Fruit fly (Drosophila melanogaster) whole organism, embryonic: ENCODE results near the gene CG3726.

Experiments used
- Adf1 ChIP-seq: fragments of 200-800 bp; sonication (Bioruptor generic); IDR thresholded peaks from 2 replicates; pipeline ENCODE4 v1.3.6; 2022; ENCODE audit warnings: missing biosample characterization, missing genetic modification characterization
- Bgb ChIP-seq: fragments of 200-800 bp; sonication (Bioruptor generic); IDR thresholded peaks from 2 replicates; pipeline ENCODE4 v1.3.6; 2022; ENCODE audit warnings: missing biosample characterization, missing genetic modification characterization; ENCODE audit not compliant: partially characterized antibody
- CG10267 ChIP-seq: fragments of 200-800 bp; sonication (Bioruptor generic); optimal IDR thresholded peaks from 2 replicates; lab custom pipeline; 2018; ENCODE audit warnings: missing biosample characterization, mild to moderate bottlenecking, missing genetic modification characterization, moderate library complexity
- CG11456 ChIP-seq: fragments of 200-800 bp; sonication (Bioruptor generic); IDR thresholded peaks from 3 replicates; pipeline ENCODE4 v1.3.6; 2022; ENCODE audit warnings: missing biosample characterization, missing genetic modification characterization
- CG12104 ChIP-seq: fragments of 200-800 bp; sonication (Bioruptor generic); optimal IDR thresholded peaks from 3 replicates; lab custom pipeline; 2016; ENCODE audit warnings: missing biosample characterization, missing genetic modification characterization
- CG12155 ChIP-seq: fragments of 200-800 bp; sonication (Bioruptor generic); optimal IDR thresholded peaks from 3 replicates; lab custom pipeline; 2016; ENCODE audit warnings: missing biosample characterization, missing genetic modification characterization
- CG14014 ChIP-seq: fragments of 200-800 bp; sonication (Bioruptor generic); IDR thresholded peaks from 2 replicates; pipeline ENCODE4 v1.3.6; 2022; ENCODE audit warnings: missing biosample characterization, missing genetic modification characterization
- CG14441 ChIP-seq: fragments of 200-800 bp; sonication (Bioruptor generic); IDR thresholded peaks from 2 replicates; pipeline ENCODE4 v1.3.6; 2022; ENCODE audit warnings: missing biosample characterization, missing genetic modification characterization
- CG14667 ChIP-seq: fragments of 200-800 bp; sonication (Bioruptor generic); IDR thresholded peaks from 2 replicates; pipeline ENCODE4 v1.3.6; 2022; ENCODE audit warnings: missing biosample characterization, missing genetic modification characterization
- CG14710 ChIP-seq: fragments of 200-800 bp; sonication (Bioruptor generic); optimal IDR thresholded peaks from 3 replicates; lab custom pipeline; 2019; ENCODE audit warnings: missing biosample characterization, mild to moderate bottlenecking, missing genetic modification characterization, moderate library complexity
- CG1603 ChIP-seq: fragments of 200-800 bp; sonication (Bioruptor generic); optimal IDR thresholded peaks from 2 replicates; lab custom pipeline; 2019; ENCODE audit warnings: missing biosample characterization, mild to moderate bottlenecking, missing genetic modification characterization, moderate library complexity
- CG18619 ChIP-seq: fragments of 200-800 bp; sonication (Bioruptor generic); optimal IDR thresholded peaks from 3 replicates; lab custom pipeline; 2017; ENCODE audit warnings: missing biosample characterization, mild to moderate bottlenecking, missing genetic modification characterization
- CG30403 ChIP-seq: fragments of 200-800 bp; sonication (Bioruptor generic); optimal IDR thresholded peaks from 3 replicates; lab custom pipeline; 2016; ENCODE audit warnings: missing biosample characterization, missing genetic modification characterization
- CG31365 ChIP-seq: fragments of 200-800 bp; sonication (Bioruptor generic); optimal IDR thresholded peaks from 2 replicates; lab custom pipeline; 2018; ENCODE audit warnings: missing biosample characterization, mild to moderate bottlenecking, missing genetic modification characterization
- CG32532 ChIP-seq: fragments of 200-800 bp; sonication (Bioruptor generic); IDR thresholded peaks from 2 replicates; pipeline ENCODE4 v1.3.6; 2022; ENCODE audit warnings: missing biosample characterization, missing genetic modification characterization
- CG3726 ChIP-seq: fragments of 200-800 bp; sonication (Bioruptor generic); IDR thresholded peaks from 3 replicates; pipeline ENCODE4, ENCODE4 v1.3.6; 2022; ENCODE audit warnings: missing biosample characterization, missing genetic modification characterization
- CG3838 ChIP-seq: fragments of 200-800 bp; sonication (Bioruptor generic); optimal IDR thresholded peaks from 3 replicates; lab custom pipeline; 2016; ENCODE audit warnings: missing biosample characterization, missing genetic modification characterization
- CG43689 ChIP-seq: fragments of 200-800 bp; sonication (Bioruptor generic); IDR thresholded peaks from 2 replicates; pipeline ENCODE4 v1.3.6; 2022; ENCODE audit warnings: missing biosample characterization, missing genetic modification characterization
- CG4424 ChIP-seq: fragments of 200-800 bp; sonication (Bioruptor generic); optimal IDR thresholded peaks from 3 replicates; lab custom pipeline; 2016; ENCODE audit warnings: missing biosample characterization, missing genetic modification characterization
- CG4854 ChIP-seq: fragments of 200-800 bp; sonication (Bioruptor generic); optimal IDR thresholded peaks from 2 replicates; lab custom pipeline; 2016; ENCODE audit warnings: missing biosample characterization, missing genetic modification characterization, inconsistent platforms
- CG6175 ChIP-seq: fragments of 200-800 bp; sonication (Bioruptor generic); IDR thresholded peaks from 3 replicates; pipeline ENCODE4 v1.3.6; 2022; ENCODE audit warnings: missing biosample characterization, missing genetic modification characterization
- CG8478 ChIP-seq: fragments of >200 bp; optimal IDR thresholded peaks from 2 replicates; lab custom pipeline; 2018
- CG9437 ChIP-seq: fragments of 200-800 bp; sonication (Bioruptor generic); optimal IDR thresholded peaks from 2 replicates; lab custom pipeline; 2018; ENCODE audit warnings: missing biosample characterization, mild to moderate bottlenecking, missing genetic modification characterization
- CG9932 ChIP-seq: fragments of 200-800 bp; sonication (Bioruptor generic); IDR thresholded peaks from 2 replicates; pipeline ENCODE4 v1.3.6; 2022; ENCODE audit warnings: missing biosample characterization, missing genetic modification characterization
- Dip2 ChIP-seq: fragments of 200-800 bp; sonication (Bioruptor generic); IDR thresholded peaks from 2 replicates; pipeline ENCODE4 v1.3.6; 2022; ENCODE audit warnings: missing biosample characterization, missing genetic modification characterization
- HHEX ChIP-seq: fragments of 200-800 bp; sonication (Bioruptor generic); optimal IDR thresholded peaks from 3 replicates; lab custom pipeline; 2017; ENCODE audit warnings: missing biosample characterization, mild to moderate bottlenecking, missing genetic modification characterization, missing genetic modification reagents
- HmgD ChIP-seq: fragments of 200-800 bp; sonication (Bioruptor generic); optimal IDR thresholded peaks from 3 replicates; lab custom pipeline; 2016; ENCODE audit warnings: missing biosample characterization, missing genetic modification characterization
- Hr51 ChIP-seq, 2 experiments: fragments of 200-800 bp; sonication (Bioruptor generic); optimal IDR thresholded peaks; 2 replicates in 1 of 2; 3 replicates in 1 of 2; lab custom pipeline; 2016 to 2018; ENCODE audit warnings: missing biosample characterization in 2 of 2, missing genetic modification characterization in 2 of 2, mild to moderate bottlenecking in 1 of 2, moderate library complexity in 1 of 2
- Jarid2 ChIP-seq: fragments of 200-800 bp; sonication (Bioruptor generic); optimal IDR thresholded peaks from 3 replicates; lab custom pipeline; 2017; ENCODE audit warnings: mild to moderate bottlenecking, missing biosample characterization, missing genetic modification reagents, missing genetic modification characterization
- Lpt ChIP-seq: fragments of >200 bp; optimal IDR thresholded peaks from 2 replicates; lab custom pipeline; 2018; ENCODE audit warnings: missing biosample characterization, missing genetic modification characterization
- NC2β ChIP-seq: fragments of 200-800 bp; sonication (Bioruptor generic); optimal IDR thresholded peaks from 2 replicates; lab custom pipeline; 2016; ENCODE audit warnings: missing biosample characterization, missing genetic modification characterization
- ase ChIP-seq: fragments of 200-800 bp; sonication (Bioruptor generic); IDR thresholded peaks from 3 replicates; pipeline ENCODE4 v1.3.6; 2022; ENCODE audit warnings: missing biosample characterization, missing genetic modification characterization
- bcd ChIP-seq: fragments of 200-800 bp; sonication (Bioruptor generic); optimal IDR thresholded peaks from 2 replicates; lab custom pipeline; 2017; ENCODE audit warnings: missing biosample characterization, mild to moderate bottlenecking, missing genetic modification characterization
- bigmax ChIP-seq: fragments of 200-800 bp; sonication (Bioruptor generic); optimal IDR thresholded peaks from 2 replicates; lab custom pipeline; 2018; ENCODE audit warnings: missing biosample characterization, mild to moderate bottlenecking, missing genetic modification characterization
- chif ChIP-seq, 2 experiments: fragments of 200-800 bp; sonication (Bioruptor generic); optimal IDR thresholded peaks; 3 replicates each; lab custom pipeline; 2016; ENCODE audit warnings: missing biosample characterization in 2 of 2, missing genetic modification characterization in 2 of 2
- chn ChIP-seq: fragments of 200-800 bp; sonication (Bioruptor generic); optimal IDR thresholded peaks from 2 replicates; lab custom pipeline; 2016; ENCODE audit warnings: missing biosample characterization, missing genetic modification characterization
- da ChIP-seq: fragments of 200-800 bp; sonication (Bioruptor generic); optimal IDR thresholded peaks from 2 replicates; lab custom pipeline; 2016; ENCODE audit warnings: missing biosample characterization, missing genetic modification characterization
- en ChIP-seq: fragments of 200-800 bp; sonication (Bioruptor generic); optimal IDR thresholded peaks from 2 replicates; lab custom pipeline; 2016; ENCODE audit warnings: missing biosample characterization, missing genetic modification characterization
- esg ChIP-seq: fragments of 200-800 bp; sonication (Bioruptor generic); conservative IDR thresholded peaks from 2 replicates; pipeline ENCODE4 v1.3.6; 2022; ENCODE audit warnings: missing biosample characterization, missing genetic modification characterization
- ewg ChIP-seq: fragments of 200-800 bp; sonication (Bioruptor generic); optimal IDR thresholded peaks from 3 replicates; lab custom pipeline; 2017; ENCODE audit warnings: mild to moderate bottlenecking, missing biosample characterization, missing genetic modification reagents, missing genetic modification characterization
- grn ChIP-seq: fragments of 200-800 bp; sonication (Bioruptor generic); optimal IDR thresholded peaks from 3 replicates; lab custom pipeline; 2017; ENCODE audit warnings: missing biosample characterization, missing genetic modification characterization
- hth ChIP-seq: fragments of >200 bp; optimal IDR thresholded peaks from 2 replicates; lab custom pipeline; 2017; ENCODE audit warnings: inconsistent platforms
- insv ChIP-seq, 2 experiments: fragments of 200-800 bp; sonication (Bioruptor generic); optimal IDR thresholded peaks; 3 replicates each; lab custom pipeline; 2016 to 2018; ENCODE audit warnings: missing biosample characterization in 2 of 2, missing genetic modification characterization in 2 of 2
- kay ChIP-seq: fragments of 200-800 bp; sonication (Bioruptor generic); optimal IDR thresholded peaks from 2 replicates; lab custom pipeline; 2016; ENCODE audit warnings: missing biosample characterization, missing genetic modification characterization
- nmo ChIP-seq: fragments of 200-800 bp; sonication (Bioruptor generic); optimal IDR thresholded peaks from 2 replicates; lab custom pipeline; 2018; ENCODE audit warnings: missing biosample characterization, mild to moderate bottlenecking, missing genetic modification characterization, moderate library complexity
- p53 ChIP-seq: fragments of 200-800 bp; sonication (Bioruptor generic); optimal IDR thresholded peaks from 2 replicates; lab custom pipeline; 2016; ENCODE audit warnings: missing biosample characterization, missing genetic modification characterization
- pan ChIP-seq, 4 experiments: fragments of >200 bp in 3 of 4; fragments of 200-800 bp in 1 of 4; sonication (Bioruptor generic) in 1 of 4; optimal IDR thresholded peaks in 3 of 4; IDR thresholded peaks in 1 of 4; 2 replicates each; pipeline versions ENCODE4 v1.3.6 to Lab custom; 2017 to 2022; ENCODE audit warnings: missing biosample characterization in 2 of 4, missing genetic modification characterization in 2 of 4, mixed read lengths in 1 of 4
- phol ChIP-seq: fragments of 200-800 bp; sonication (Bioruptor generic); optimal IDR thresholded peaks from 3 replicates; lab custom pipeline; 2018; ENCODE audit warnings: missing biosample characterization, mild to moderate bottlenecking, missing genetic modification characterization, moderate library complexity
- shn ChIP-seq: fragments of 200-800 bp; sonication (Bioruptor generic); optimal IDR thresholded peaks from 3 replicates; lab custom pipeline; 2016; ENCODE audit warnings: missing biosample characterization, missing genetic modification characterization
- sob ChIP-seq: fragments of 200-800 bp; sonication (Bioruptor generic); IDR thresholded peaks from 2 replicates; pipeline ENCODE4 v1.3.6; 2022; ENCODE audit warnings: missing biosample characterization, missing genetic modification characterization
- zfh2 ChIP-seq: fragments of 200-800 bp; sonication (Bioruptor generic); optimal IDR thresholded peaks from 2 replicates; lab custom pipeline; 2016; ENCODE audit warnings: missing biosample characterization, missing genetic modification characterization

CG3726 gene

dm6 chrX:5883394-5883793 is 33.5 kb upstream of the CG3726 start (continued):
- TF ChIP-seq HHEX (GFP tag; lab: Kevin White, UChicago) (no peak), chif (GFP tag; optimal IDR thresholded peaks at IDR 0.05; lab: Kevin White, UChicago) (peak in 1 of 2 experiments; percentile 64), CG30403 (GFP tag; lab: Kevin White, UChicago) (peak; percentile 41), hth (lab: Kevin White, UChicago) (no peak), bcd (GFP tag; lab: Kevin White, UChicago) (peak; percentile 7), grn (GFP tag; lab: Kevin White, UChicago) (peak; percentile 36), ewg (GFP tag; lab: Kevin White, UChicago) (peak; percentile 20), da (peak; percentile 17), Dip2 (GFP tag; lab: Robert Waterston, UW) (no peak), bigmax (GFP tag; lab: Kevin White, UChicago) (peak; percentile 3), CG43689 (no peak), phol (tag; lab: Kevin White, UChicago) (peak; percentile 58), CG8478 (lab: Kevin White, UChicago) (no peak), sob (peak; percentile 57), nmo (peak; percentile 36), CG9437 (no peak), esg (GFP tag; lab: Robert Waterston, UW) (no peak), kay (GFP tag; lab: Kevin White, UChicago) (no peak), CG6175 (GFP tag; lab: Robert Waterston, UW) (no peak), CG31365 (tag; lab: Kevin White, UChicago) (no peak), ase (GFP tag; lab: Robert Waterston, UW) (no peak), chn (GFP tag; lab: Kevin White, UChicago) (peak; percentile 9), HmgD (peak; percentile 73), Jarid2 (GFP tag; lab: Kevin White, UChicago) (no peak), CG11456 (GFP tag; lab: Robert Waterston, UW) (peak; percentile 82), CG18619 (peak; percentile 21), CG12155 (GFP tag; lab: Kevin White, UChicago) (peak; percentile 6), CG14667 (0 out of 2 replicates have a peak, but pooled peaks have one; percentile 23), Adf1 (GFP tag; lab: Robert Waterston, UW) (no peak), NC2β (GFP tag; lab: Kevin White, UChicago) (peak; percentile 33), zfh2 (GFP tag; lab: Kevin White, UChicago) (no peak), Hr51 (GFP tag; optimal IDR thresholded peaks at IDR 0.05; lab: Kevin White, UChicago) (peak; percentile 10 to 15), Lpt (GFP tag; lab: Kevin White, UChicago) (no peak), shn (GFP tag; lab: Kevin White, UChicago) (peak; percentile 12), CG4424 (peak; percentile 8), en (peak; percentile 11), insv (GFP tag; optimal IDR thresholded peaks at IDR 0.05; lab: Kevin White, UChicago) (peak in 1 of 2 experiments; percentile 59), Bgb (GFP tag; lab: Robert Waterston, UW) (peak; percentile 45; the same call in 1 of the 2 replicates), CG14710 (tag; lab: Kevin White, UChicago) (peak; percentile 34), CG14014 (peak; percentile 21; the same call in 1 of the 2 replicates), CG32532 (GFP tag; lab: Robert Waterston, UW) (peak; percentile 71), CG3726 (GFP tag; lab: Robert Waterston, UW) (no peak), CG1603 (tag; lab: Kevin White, UChicago) (peak; percentile 77), CG4854 (peak; percentile 13), CG3838 (GFP tag; lab: Kevin White, UChicago) (no peak), CG9932 (GFP tag; lab: Robert Waterston, UW) (peak; percentile 58; the same call in 1 of the 2 replicates), CG12104 (GFP tag; lab: Kevin White, UChicago) (no peak), CG10267 (tag; lab: Kevin White, UChicago) (peak; percentile 47), p53 (GFP tag; lab: Kevin White, UChicago) (peak; percentile 17), pan (optimal IDR thresholded peaks at IDR 0.05; lab: Kevin White, UChicago) (no peak), pan (GFP tag; optimal IDR thresholded peaks at IDR 0.05 in 1 of 2, IDR thresholded peaks at IDR 0.05 in 1 of 2) (peak in 1 of 2 experiments; percentile 42), CG14441 (GFP tag; lab: Robert Waterston, UW) (0 out of 2 replicates have a peak, but pooled peaks have one; percentile 46)
